Fruit fly (Drosophila melanogaster): ENCODE results near the gene msn.
A peak's percentile ranks its signal among the peaks of the same experiment; 100 is the strongest.

dm6 chr3L:2582290-2582689, 4.0 kb downstream of the msn start:
- no peak for TF ChIP-seq CG9139 (GFP tag; optimal IDR thresholded peaks at IDR 0.05)
- peak; percentile 71 for TF ChIP-seq CG32006 (GFP tag; optimal IDR thresholded peaks at IDR 0.05)
- peak; percentile 67 for TF ChIP-seq CG3919 (GFP tag; optimal IDR thresholded peaks at IDR 0.05)
- no peak for TF ChIP-seq Lpt (GFP tag; optimal IDR thresholded peaks at IDR 0.05)
- no peak for TF ChIP-seq Ets21C (GFP tag; optimal IDR thresholded peaks at IDR 0.05)
- peak; percentile 64 for TF ChIP-seq Ets96B (tag; optimal IDR thresholded peaks at IDR 0.05)
- no peak for TF ChIP-seq achi (GFP tag; optimal IDR thresholded peaks at IDR 0.05)
- peak; percentile 82 for TF ChIP-seq CG6163 (GFP tag; IDR thresholded peaks at IDR 0.05)
- TF ChIP-seq fd59A (GFP tag; optimal IDR thresholded peaks at IDR 0.05), result peak; percentile 6
- TF ChIP-seq net (GFP tag; optimal IDR thresholded peaks at IDR 0.05), result no peak
- TF ChIP-seq Hr38 (GFP tag; optimal IDR thresholded peaks at IDR 0.05), result no peak
- no peak for TF ChIP-seq CG31627 (GFP tag; optimal IDR thresholded peaks at IDR 0.05)
